Fruit fly (Drosophila melanogaster): Measurements from ENCODE around the gene Trp1.
A peak's percentile ranks its signal among the peaks of the same experiment; 100 is the strongest.

Gene Trp1

DNA sequence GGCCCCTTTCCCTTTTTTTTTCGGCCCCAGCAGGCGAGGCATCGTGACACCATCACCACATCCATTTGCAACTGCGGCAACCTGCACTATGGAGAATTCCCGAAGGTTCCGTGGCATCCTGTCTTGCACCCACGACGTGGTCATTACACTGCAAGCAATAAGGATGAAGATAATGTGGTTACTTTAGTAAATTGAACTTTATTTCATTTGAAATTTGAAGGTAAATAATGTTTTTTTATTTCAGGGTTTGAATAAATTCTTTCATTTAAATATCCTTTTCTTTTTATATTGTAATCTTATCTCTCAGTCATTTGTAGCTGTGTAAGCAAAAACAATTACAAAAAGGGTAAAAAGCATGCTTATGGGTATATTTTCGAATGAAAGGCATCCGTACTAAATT is 27.4 kb upstream of the Trp1 start (continued):
- peak; percentile 38 for TF ChIP-seq CG10669 (GFP tag; optimal IDR thresholded peaks at IDR 0.05)
- peak; percentile 26 for TF ChIP-seq CG31627 (GFP tag; optimal IDR thresholded peaks at IDR 0.05)
- peak; percentile 5 for TF ChIP-seq CG6792 (GFP tag; optimal IDR thresholded peaks at IDR 0.05)
- no peak for TF ChIP-seq CG15336 (GFP tag; IDR thresholded peaks at IDR 0.05)
- peak; percentile 41 for TF ChIP-seq Smox (GFP tag; optimal IDR thresholded peaks at IDR 0.05)
- no peak for TF ChIP-seq CG11902 (GFP tag; optimal IDR thresholded peaks at IDR 0.05)
- TF ChIP-seq CG10631 (GFP tag; optimal IDR thresholded peaks at IDR 0.05): peak; percentile 18
- TF ChIP-seq fkh (GFP tag; optimal IDR thresholded peaks at IDR 0.05): no peak
- TF ChIP-seq Ets96B (tag; optimal IDR thresholded peaks at IDR 0.05): peak; percentile 67
- TF ChIP-seq CG11294 (GFP tag; IDR thresholded peaks at IDR 0.05): no peak
- TF ChIP-seq CG9139 (GFP tag; optimal IDR thresholded peaks at IDR 0.05): no peak
- TF ChIP-seq CG34406 (GFP tag; optimal IDR thresholded peaks at IDR 0.05): peak; percentile 26
- peak; percentile 59 for TF ChIP-seq dsx (GFP tag; optimal IDR thresholded peaks at IDR 0.05; ENCODE audit: poor library complexity, severe bottlenecking)
- no peak for TF ChIP-seq CG8119 (GFP tag; IDR thresholded peaks at IDR 0.05)
- peak; percentile 19 for TF ChIP-seq CG11762 (GFP tag; optimal IDR thresholded peaks at IDR 0.05; ENCODE audit: insufficient read depth)
- no peak for TF ChIP-seq Ets21C (GFP tag; optimal IDR thresholded peaks at IDR 0.05)
- TF ChIP-seq CG6854 (GFP tag; optimal IDR thresholded peaks at IDR 0.05): no peak
- peak; percentile 27 for TF ChIP-seq OdsH (GFP tag; optimal IDR thresholded peaks at IDR 0.05)
- TF ChIP-seq Eip75B (GFP tag; optimal IDR thresholded peaks at IDR 0.05): peak; percentile 45
- TF ChIP-seq esn (GFP tag; optimal IDR thresholded peaks at IDR 0.05): peak; percentile 17
- TF ChIP-seq Eip78C (GFP tag): peak; percentile 88
- TF ChIP-seq Hr4 (GFP tag; optimal IDR thresholded peaks at IDR 0.05): peak; percentile 7
- TF ChIP-seq svp (GFP tag): peak; percentile 79
- peak; percentile 24 for TF ChIP-seq spab (GFP tag; optimal IDR thresholded peaks at IDR 0.05)
- no peak for TF ChIP-seq eg (GFP tag; IDR thresholded peaks at IDR 0.05)
- TF ChIP-seq fd85E (GFP tag; optimal IDR thresholded peaks at IDR 0.05): no peak
- TF ChIP-seq CG3032 (tag; optimal IDR thresholded peaks at IDR 0.05): peak; percentile 63
- no peak for TF ChIP-seq CG8319 (GFP tag; optimal IDR thresholded peaks at IDR 0.05)
- no peak for TF ChIP-seq CG7368 (GFP tag; optimal IDR thresholded peaks at IDR 0.05)
- no peak for TF ChIP-seq CG4318 (GFP tag; optimal IDR thresholded peaks at IDR 0.05)
- peak; percentile 38 for TF ChIP-seq CG8632 (GFP tag; optimal IDR thresholded peaks at IDR 0.05)
- TF ChIP-seq Hr39 (GFP tag; optimal IDR thresholded peaks at IDR 0.05): peak; percentile 35
- no peak for TF ChIP-seq salr (GFP tag; optimal IDR thresholded peaks at IDR 0.05)
- no peak for TF ChIP-seq Eip93F (GFP tag; optimal IDR thresholded peaks at IDR 0.05)

DNA sequence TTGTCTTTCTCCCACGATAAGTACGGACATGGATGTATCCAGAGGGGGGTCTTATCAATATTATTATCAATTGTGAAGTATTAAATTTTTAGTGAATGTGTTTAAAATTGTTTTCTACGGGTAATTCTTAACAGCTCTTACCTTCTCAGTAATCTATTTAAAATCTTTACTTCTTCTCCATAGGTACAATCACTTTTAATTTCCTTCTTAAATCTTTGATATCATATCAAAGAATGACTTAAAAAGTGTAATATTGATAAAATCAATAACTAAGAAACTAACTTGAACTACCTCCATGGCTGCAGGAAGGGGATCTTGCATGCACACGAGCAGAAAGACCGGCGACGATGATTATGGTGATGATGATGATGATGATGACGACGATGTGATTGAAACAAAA is 26.7 kb upstream of the Trp1 start:
- TF ChIP-seq CG16779 (tag; optimal IDR thresholded peaks at IDR 0.05) (peak; percentile 63), Sox14 (GFP tag; optimal IDR thresholded peaks at IDR 0.05) (peak; percentile 9), CG6276 (GFP tag; optimal IDR thresholded peaks at IDR 0.05) (no peak), Ets21C (GFP tag; optimal IDR thresholded peaks at IDR 0.05) (peak; percentile 45), Eip78C (GFP tag) (peak; percentile 94), Ets96B (tag; optimal IDR thresholded peaks at IDR 0.05) (peak; percentile 73), spab (GFP tag; optimal IDR thresholded peaks at IDR 0.05) (peak; percentile 59), vri (GFP tag; optimal IDR thresholded peaks at IDR 0.05) (peak; percentile 39), net (GFP tag; optimal IDR thresholded peaks at IDR 0.05) (peak; percentile 70), fd85E (GFP tag; optimal IDR thresholded peaks at IDR 0.05) (peak; percentile 37), CG34406 (GFP tag; optimal IDR thresholded peaks at IDR 0.05) (peak; percentile 75), fd59A (GFP tag; optimal IDR thresholded peaks at IDR 0.05) (peak; percentile 16), CG6792 (GFP tag; optimal IDR thresholded peaks at IDR 0.05) (peak; percentile 59), CG31627 (GFP tag; optimal IDR thresholded peaks at IDR 0.05) (peak; percentile 58), Eip75B (GFP tag; optimal IDR thresholded peaks at IDR 0.05) (peak; percentile 69), CG1621 (tag; optimal IDR thresholded peaks at IDR 0.05) (no peak), dsx (GFP tag; optimal IDR thresholded peaks at IDR 0.05; ENCODE audit: poor library complexity, severe bottlenecking) (peak; percentile 69), CG7368 (GFP tag; optimal IDR thresholded peaks at IDR 0.05) (peak; percentile 63), ss (GFP tag; optimal IDR thresholded peaks at IDR 0.05) (peak; percentile 52 to 81), Gug (GFP tag; IDR thresholded peaks at IDR 0.05) (no peak), topi (GFP tag; optimal IDR thresholded peaks at IDR 0.05) (peak; percentile 87), cyc (GFP tag; optimal IDR thresholded peaks at IDR 0.05) (peak; percentile 80), dac (GFP tag; optimal IDR thresholded peaks at IDR 0.05) (no peak), esn (GFP tag; optimal IDR thresholded peaks at IDR 0.05) (peak; percentile 81), Smox (GFP tag; optimal IDR thresholded peaks at IDR 0.05) (peak; percentile 83), Sox102F (GFP tag; optimal IDR thresholded peaks at IDR 0.05) (peak; percentile 68), CG10669 (GFP tag; optimal IDR thresholded peaks at IDR 0.05) (peak; percentile 65), Hr39 (GFP tag; optimal IDR thresholded peaks at IDR 0.05) (peak; percentile 53), CG11902 (GFP tag; optimal IDR thresholded peaks at IDR 0.05) (peak; percentile 54), lz (GFP tag; optimal IDR thresholded peaks at IDR 0.05) (peak; percentile 77), CG6854 (GFP tag; optimal IDR thresholded peaks at IDR 0.05) (peak; percentile 56), Met (GFP tag; optimal IDR thresholded peaks at IDR 0.05) (peak; percentile 92)

Data from whole organism, prepupa.